Fruit fly (Drosophila melanogaster): ENCODE results near the gene CG7044.
A peak's percentile ranks its signal among the peaks of the same experiment; 100 is the strongest.

Gene CG7044

DNA sequence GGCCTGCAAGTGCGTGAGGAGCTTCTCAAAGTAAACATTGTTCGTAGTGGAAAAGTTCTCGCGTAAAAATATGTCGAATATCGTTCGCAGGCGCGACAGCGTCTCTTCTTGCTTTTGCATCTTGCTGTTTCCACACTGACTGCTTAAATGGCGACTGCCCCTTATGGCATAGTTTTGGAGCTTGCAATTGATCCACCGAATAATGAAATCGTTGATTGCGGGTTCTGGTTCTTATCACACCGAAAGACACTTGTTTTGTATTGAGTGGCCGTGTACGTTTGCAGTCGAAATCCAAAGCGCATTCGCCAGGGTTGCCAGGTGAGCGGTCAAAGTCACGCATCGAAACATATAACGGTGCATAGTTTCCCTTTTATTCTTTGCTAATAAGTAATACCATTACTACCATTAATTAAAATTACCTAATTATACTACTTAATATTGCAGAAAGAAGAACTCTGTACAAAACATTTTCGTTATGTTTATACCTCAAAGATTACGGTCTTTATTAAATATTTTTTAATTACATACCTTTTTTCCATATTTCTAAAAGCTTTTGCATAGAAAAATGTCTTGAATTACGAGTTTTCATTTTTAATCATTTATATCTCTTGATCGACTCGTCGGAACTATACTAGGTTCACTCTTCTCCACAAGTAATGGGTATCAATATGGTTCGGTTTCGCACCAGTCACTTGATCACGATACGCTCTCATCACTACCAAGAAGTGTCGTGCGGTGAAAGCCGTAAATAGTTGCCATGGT lies at the start of gene CG7044, which contains the start of gene Tbc1d22 (continued):
- TF ChIP-seq zen (tag; optimal IDR thresholded peaks at IDR 0.05) (peak; percentile 24), prd (optimal IDR thresholded peaks at IDR 0.05) (no peak), prd (GFP tag; IDR thresholded peaks at IDR 0.05) (peak; percentile 57; the same call in 2 of the 3 replicates), Asciz (GFP tag; optimal IDR thresholded peaks at IDR 0.05) (no peak), dpn (GFP tag; optimal IDR thresholded peaks at IDR 0.05) (peak; percentile 38 to 70), nerfin-1 (tag; optimal IDR thresholded peaks at IDR 0.05) (no peak), Fer3 (tag; optimal IDR thresholded peaks at IDR 0.05) (peak; percentile 26), slp2 (GFP tag; optimal IDR thresholded peaks at IDR 0.05) (peak; percentile 46), lilli (GFP tag; optimal IDR thresholded peaks at IDR 0.05) (peak; percentile 68), chif (GFP tag; optimal IDR thresholded peaks at IDR 0.05) (peak in 1 of 2 experiments; percentile 20), Ets65A (GFP tag) (peak; percentile 60), CG3847 (GFP tag; IDR thresholded peaks at IDR 0.05) (peak; percentile 36; the same call in 1 of the 2 replicates), tup (GFP tag; optimal IDR thresholded peaks at IDR 0.05) (no peak), CG31441 (GFP tag; IDR thresholded peaks at IDR 0.05) (peak; percentile 78), crp (GFP tag; optimal IDR thresholded peaks at IDR 0.05) (peak in 1 of 2 experiments; percentile 19), mam (GFP tag; optimal IDR thresholded peaks at IDR 0.05) (peak; percentile 48), dysf (GFP tag; IDR thresholded peaks at IDR 0.05) (peak; percentile 61), dmrt11E (tag; optimal IDR thresholded peaks at IDR 0.05) (peak; percentile 62), klu (GFP tag; IDR thresholded peaks at IDR 0.05) (no peak), psq (GFP tag; optimal IDR thresholded peaks at IDR 0.05) (no peak), Sry-β (GFP tag; optimal IDR thresholded peaks at IDR 0.05) (peak; percentile 78), CG3838 (GFP tag; optimal IDR thresholded peaks at IDR 0.05) (no peak), zfh1 (GFP tag; IDR thresholded peaks at IDR 0.05) (0 out of 3 replicates have a peak, but pooled peaks have one; percentile 28), Taf1 (GFP tag; IDR thresholded peaks at IDR 0.05) (no peak), grau (tag; optimal IDR thresholded peaks at IDR 0.05) (peak; percentile 59), stwl (tag; optimal IDR thresholded peaks at IDR 0.05) (peak; percentile 37), CG8924 (tag; optimal IDR thresholded peaks at IDR 0.05) (peak; percentile 53), CG10979 (tag; optimal IDR thresholded peaks at IDR 0.05) (peak; percentile 24), CG1602 (GFP tag; optimal IDR thresholded peaks at IDR 0.05) (peak; percentile 58), Chrac-16 (GFP tag; optimal IDR thresholded peaks at IDR 0.05) (peak; percentile 54), Ravus (GFP tag; IDR thresholded peaks at IDR 0.05) (no peak), Aef1 (GFP tag; IDR thresholded peaks at IDR 0.05) (0 out of 3 replicates have a peak, but pooled peaks have one; percentile 23), Dip3 (GFP tag; optimal IDR thresholded peaks at IDR 0.05) (peak; percentile 28), Dek (tag; optimal IDR thresholded peaks at IDR 0.05) (peak; percentile 60), CG18619 (GFP tag; optimal IDR thresholded peaks at IDR 0.05) (peak; percentile 43), Ssrp (tag; optimal IDR thresholded peaks at IDR 0.05) (peak; percentile 54), CG8944 (GFP tag; optimal IDR thresholded peaks at IDR 0.05) (peak; percentile 17), ap (GFP tag; IDR thresholded peaks at IDR 0.05) (no peak), D19B (GFP tag; optimal IDR thresholded peaks at IDR 0.05) (peak; percentile 98), Poxn (GFP tag; IDR thresholded peaks at IDR 0.05) (no peak), CG7372 (GFP tag; IDR thresholded peaks at IDR 0.05) (no peak), hb (GFP tag; IDR thresholded peaks at IDR 0.05; ENCODE audit: partially characterized antibody) (no peak), CG2199 (GFP tag; IDR thresholded peaks at IDR 0.05) (0 out of 3 replicates have a peak, but pooled peaks have one; percentile 34), Dad (GFP tag; optimal IDR thresholded peaks at IDR 0.05) (no peak), CG17361 (GFP tag; IDR thresholded peaks at IDR 0.05) (peak; percentile 90), CG10543 (GFP tag; optimal IDR thresholded peaks at IDR 0.05) (no peak), MBD-R2 (GFP tag; IDR thresholded peaks at IDR 0.05) (peak; percentile 63), Hsf (GFP tag; optimal IDR thresholded peaks at IDR 0.05) (peak; percentile 51), CG33557 (GFP tag; optimal IDR thresholded peaks at IDR 0.05) (peak; percentile 19)
